Fruit fly (Drosophila melanogaster) whole organism, embryonic: ENCODE results near the gene klar.
A peak's percentile ranks its signal among the peaks of the same experiment; 100 is the strongest.

ENCODE experiments used
- BEAF-32 ChIP-seq: fragments of 200-800 bp; sonication (Bioruptor generic); optimal IDR thresholded peaks from 3 replicates; lab custom pipeline; 2017; ENCODE audit warnings: missing biosample characterization, missing genetic modification characterization, mild to moderate bottlenecking, moderate library complexity, missing genetic modification reagents
- Bteb2 ChIP-seq: fragments of 200-800 bp; sonication (Bioruptor generic); optimal IDR thresholded peaks from 2 replicates; lab custom pipeline; 2016; ENCODE audit warnings: missing biosample characterization, missing genetic modification characterization
- CG11695 ChIP-seq: fragments of 200-800 bp; sonication (Bioruptor generic); IDR thresholded peaks from 3 replicates; pipeline ENCODE4 v1.3.6; 2022; ENCODE audit warnings: missing biosample characterization, missing genetic modification characterization
- CG16779 ChIP-seq: fragments of 200-800 bp; sonication (Bioruptor generic); IDR thresholded peaks from 2 replicates; pipeline ENCODE4 v1.3.6; 2022; ENCODE audit warnings: missing biosample characterization, missing genetic modification characterization
- CG17328 ChIP-seq: fragments of 200-800 bp; sonication (Bioruptor generic); IDR thresholded peaks from 2 replicates; pipeline ENCODE4 v1.3.6; 2022; ENCODE audit warnings: missing biosample characterization, missing genetic modification characterization
- CG18011 ChIP-seq: fragments of 200-800 bp; sonication (Bioruptor generic); optimal IDR thresholded peaks from 2 replicates; lab custom pipeline; 2017; ENCODE audit warnings: missing biosample characterization, missing genetic modification characterization, mild to moderate bottlenecking, moderate library complexity, missing genotype
- CG2129 ChIP-seq: fragments of 200-800 bp; sonication (Bioruptor generic); IDR thresholded peaks from 2 replicates; pipeline ENCODE4 v1.3.6; 2022; ENCODE audit warnings: missing biosample characterization, missing genetic modification characterization; ENCODE audit not compliant: partially characterized antibody
- CG31224 ChIP-seq: fragments of 200-800 bp; sonication (Bioruptor generic); IDR thresholded peaks from 2 replicates; pipeline ENCODE4 v1.3.6; 2022; ENCODE audit warnings: missing biosample characterization, missing genetic modification characterization
- CG32532 ChIP-seq: fragments of 200-800 bp; sonication (Bioruptor generic); IDR thresholded peaks from 2 replicates; pipeline ENCODE4 v1.3.6; 2022; ENCODE audit warnings: missing biosample characterization, missing genetic modification characterization
- CG34422 ChIP-seq: fragments of 200-800 bp; sonication (Bioruptor generic); IDR thresholded peaks from 3 replicates; pipeline ENCODE4 v1.3.6; 2022; ENCODE audit warnings: missing biosample characterization, missing genetic modification characterization
- CG4707 ChIP-seq: fragments of 200-800 bp; sonication (Bioruptor generic); optimal IDR thresholded peaks from 2 replicates; lab custom pipeline; 2018; ENCODE audit warnings: missing biosample characterization, mild to moderate bottlenecking, missing genetic modification characterization, moderate library complexity
- CG4820 ChIP-seq: fragments of 200-800 bp; sonication (Bioruptor generic); optimal IDR thresholded peaks from 3 replicates; lab custom pipeline; 2016; ENCODE audit warnings: missing biosample characterization, missing genetic modification characterization
- CkIIα-i1 ChIP-seq: fragments of 200-800 bp; sonication (Bioruptor generic); IDR thresholded peaks from 2 replicates; pipeline ENCODE4 v1.3.6; 2022; ENCODE audit warnings: missing biosample characterization, missing genetic modification characterization
- D19B ChIP-seq: fragments of 200-800 bp; sonication (Bioruptor generic); optimal IDR thresholded peaks from 2 replicates; lab custom pipeline; 2017; ENCODE audit warnings: missing biosample characterization, mild to moderate bottlenecking, missing genetic modification characterization
- Dip3 ChIP-seq: fragments of 200-800 bp; sonication (Bioruptor generic); optimal IDR thresholded peaks from 3 replicates; lab custom pipeline; 2016; ENCODE audit warnings: missing biosample characterization, missing genetic modification characterization
- Dll ChIP-seq: fragments of 200-800 bp; sonication (Bioruptor generic); IDR thresholded peaks from 4 replicates; pipeline ENCODE4 v1.3.6; 2022; ENCODE audit warnings: missing biosample characterization, missing genetic modification characterization; ENCODE audit not compliant: partially characterized antibody
- Ets65A ChIP-seq: fragments of 200-800 bp; sonication (Bioruptor generic); peaks from one replicate; lab custom pipeline; 2016; ENCODE audit warnings: missing biosample characterization, missing genetic modification characterization
- Ets97D ChIP-seq: fragments of 200-800 bp; sonication (Bioruptor generic); optimal IDR thresholded peaks from 3 replicates; lab custom pipeline; 2016; ENCODE audit warnings: missing biosample characterization, missing genetic modification characterization
- Fer2 ChIP-seq: fragments of 200-800 bp; sonication (Bioruptor generic); optimal IDR thresholded peaks from 2 replicates; lab custom pipeline; 2018; ENCODE audit warnings: missing biosample characterization, mild to moderate bottlenecking, missing genetic modification characterization, moderate library complexity
- Gug ChIP-seq: fragments of 200-800 bp; sonication (Bioruptor generic); IDR thresholded peaks from 4 replicates; pipeline ENCODE4 v1.3.6; 2022; ENCODE audit warnings: missing biosample characterization, missing genetic modification characterization
- H15 ChIP-seq: fragments of 200-800 bp; sonication (Bioruptor generic); IDR thresholded peaks from 3 replicates; pipeline ENCODE4 v1.3.6; 2022; ENCODE audit warnings: missing biosample characterization, missing genetic modification characterization
- HHEX ChIP-seq: fragments of 200-800 bp; sonication (Bioruptor generic); optimal IDR thresholded peaks from 3 replicates; lab custom pipeline; 2017; ENCODE audit warnings: missing biosample characterization, mild to moderate bottlenecking, missing genetic modification characterization, missing genetic modification reagents
- HLHmδ ChIP-seq: fragments of 200-800 bp; sonication (Bioruptor generic); optimal IDR thresholded peaks from 2 replicates; lab custom pipeline; 2018; ENCODE audit warnings: missing biosample characterization, mild to moderate bottlenecking, missing genetic modification characterization, moderate library complexity
- Hmr ChIP-seq: fragments of 200-800 bp; sonication (Bioruptor generic); optimal IDR thresholded peaks from 3 replicates; lab custom pipeline; 2017; ENCODE audit warnings: mild to moderate bottlenecking, missing biosample characterization, missing genetic modification reagents, missing genetic modification characterization
- Jarid2 ChIP-seq: fragments of 200-800 bp; sonication (Bioruptor generic); optimal IDR thresholded peaks from 3 replicates; lab custom pipeline; 2017; ENCODE audit warnings: mild to moderate bottlenecking, missing biosample characterization, missing genetic modification reagents, missing genetic modification characterization
- NC2β ChIP-seq: fragments of 200-800 bp; sonication (Bioruptor generic); optimal IDR thresholded peaks from 2 replicates; lab custom pipeline; 2016; ENCODE audit warnings: missing biosample characterization, missing genetic modification characterization
- Optix ChIP-seq: fragments of 200-800 bp; sonication (Bioruptor generic); IDR thresholded peaks from 3 replicates; pipeline ENCODE4 v1.3.6; 2022; ENCODE audit warnings: missing biosample characterization, missing genetic modification characterization
- Ptx1 ChIP-seq: fragments of 200-800 bp; sonication (Bioruptor generic); IDR thresholded peaks from 2 replicates; pipeline ENCODE4 v1.3.6; 2022; ENCODE audit warnings: missing biosample characterization, missing genetic modification characterization
- Sin3A ChIP-seq: fragments of >200 bp; optimal IDR thresholded peaks from 2 replicates; lab custom pipeline; 2018
- Xbp1 ChIP-seq: fragments of 200-800 bp; sonication (Bioruptor generic); optimal IDR thresholded peaks from 3 replicates; lab custom pipeline; 2016; ENCODE audit warnings: missing biosample characterization, mild to moderate bottlenecking, missing genetic modification characterization
- crc ChIP-seq: fragments of 200-800 bp; sonication (Bioruptor generic); optimal IDR thresholded peaks from 2 replicates; lab custom pipeline; 2016; ENCODE audit warnings: missing biosample characterization, missing genetic modification characterization
- dan ChIP-seq: fragments of 200-800 bp; sonication (Bioruptor generic); IDR thresholded peaks from 2 replicates; pipeline ENCODE4 v1.3.6; 2022; ENCODE audit warnings: missing biosample characterization, missing genetic modification characterization
- dati ChIP-seq: fragments of 200-800 bp; sonication (Bioruptor generic); IDR thresholded peaks from 2 replicates; pipeline ENCODE4 v1.3.6; 2022; ENCODE audit warnings: missing biosample characterization, missing genetic modification characterization
- dmrt11E ChIP-seq: fragments of 200-800 bp; sonication (Bioruptor generic); optimal IDR thresholded peaks from 3 replicates; lab custom pipeline; 2018; ENCODE audit warnings: missing biosample characterization, mild to moderate bottlenecking, missing genetic modification characterization, moderate library complexity
- ewg ChIP-seq: fragments of 200-800 bp; sonication (Bioruptor generic); optimal IDR thresholded peaks from 3 replicates; lab custom pipeline; 2017; ENCODE audit warnings: mild to moderate bottlenecking, missing biosample characterization, missing genetic modification reagents, missing genetic modification characterization
- fd96Cb ChIP-seq: fragments of 200-800 bp; sonication (Bioruptor generic); optimal IDR thresholded peaks from 2 replicates; lab custom pipeline; 2018; ENCODE audit warnings: missing biosample characterization, mild to moderate bottlenecking, missing genetic modification characterization, moderate library complexity
- hb ChIP-seq: fragments of 200-800 bp; sonication (Bioruptor generic); IDR thresholded peaks from 3 replicates; pipeline ENCODE4 v1.3.6; 2022; ENCODE audit warnings: missing biosample characterization, missing genetic modification characterization; ENCODE audit not compliant: partially characterized antibody
- ken ChIP-seq: fragments of 200-800 bp; sonication (Bioruptor generic); IDR thresholded peaks from 3 replicates; pipeline ENCODE4 v1.3.6; 2022; ENCODE audit warnings: missing biosample characterization, missing genetic modification characterization
- kni ChIP-seq: fragments of 200-800 bp; sonication (Bioruptor generic); optimal IDR thresholded peaks from 3 replicates; lab custom pipeline; 2017; ENCODE audit warnings: mild to moderate bottlenecking, missing biosample characterization, missing genetic modification reagents, missing genetic modification characterization
- lola ChIP-seq, 3 experiments: fragments of >200 bp in 2 of 3; fragments of 200-800 bp in 1 of 3; sonication (Bioruptor generic) in 1 of 3; optimal IDR thresholded peaks; 2 replicates each; lab custom pipeline; 2017 to 2019; ENCODE audit warnings: missing biosample characterization in 3 of 3, missing genetic modification characterization in 3 of 3, mild to moderate bottlenecking in 1 of 3, moderate library complexity in 1 of 3
- pita ChIP-seq: fragments of 200-800 bp; sonication (Bioruptor generic); optimal IDR thresholded peaks from 2 replicates; lab custom pipeline; 2017; ENCODE audit warnings: missing biosample characterization, mild to moderate bottlenecking, missing genetic modification characterization
- row ChIP-seq: fragments of 200-800 bp; sonication (Bioruptor generic); IDR thresholded peaks from 3 replicates; pipeline ENCODE4 v1.3.6; 2022; ENCODE audit warnings: missing biosample characterization, missing genetic modification characterization
- sens ChIP-seq: fragments of 200-800 bp; sonication (Bioruptor generic); peaks from one replicate; lab custom pipeline; 2016; ENCODE audit warnings: missing biosample characterization, missing genetic modification characterization
- slou ChIP-seq: fragments of 200-800 bp; sonication (Bioruptor generic); optimal IDR thresholded peaks from 3 replicates; lab custom pipeline; 2016; ENCODE audit warnings: missing biosample characterization, missing genetic modification characterization
- tgo ChIP-seq: fragments of 200-800 bp; sonication (Bioruptor generic); IDR thresholded peaks from 3 replicates; pipeline ENCODE4 v1.3.6; 2022; ENCODE audit warnings: missing biosample characterization, missing genetic modification characterization
- tin ChIP-seq: fragments of 200-800 bp; sonication (Bioruptor generic); optimal IDR thresholded peaks from 3 replicates; lab custom pipeline; 2016; ENCODE audit warnings: missing biosample characterization, missing genetic modification characterization
- tio ChIP-seq: fragments of 200-800 bp; sonication (Bioruptor generic); optimal IDR thresholded peaks from 2 replicates; lab custom pipeline; 2017; ENCODE audit warnings: missing biosample characterization, missing genetic modification characterization, inconsistent platforms
- tna ChIP-seq: fragments of 200-800 bp; sonication (Bioruptor generic); IDR thresholded peaks from 2 replicates; pipeline ENCODE4 v1.3.6; 2022; ENCODE audit warnings: missing biosample characterization, missing genetic modification characterization; ENCODE audit not compliant: partially characterized antibody
- toy ChIP-seq: fragments of 200-800 bp; sonication (Bioruptor generic); IDR thresholded peaks from 2 replicates; pipeline ENCODE4 v1.3.6; 2022; ENCODE audit warnings: missing biosample characterization, missing genetic modification characterization
- ttk ChIP-seq: fragments of 200-800 bp; sonication (Bioruptor generic); IDR thresholded peaks from 2 replicates; pipeline ENCODE4 v2.1.2; 2022; ENCODE audit warnings: missing biosample characterization, missing genetic modification characterization
- unc-4 ChIP-seq: fragments of 200-800 bp; sonication (Bioruptor generic); IDR thresholded peaks from 2 replicates; pipeline ENCODE4 v1.3.6; 2022; ENCODE audit warnings: missing biosample characterization, missing genetic modification characterization; ENCODE audit not compliant: partially characterized antibody

Gene klar

dm6 chr3L:533807-534206, 6.6 kb downstream of the klar start (continued):
- no peak for TF ChIP-seq CG4820 (GFP tag; lab: Kevin White, UChicago)
- no peak for TF ChIP-seq Jarid2 (GFP tag; lab: Kevin White, UChicago)
- TF ChIP-seq dati (GFP tag; lab: Robert Waterston, UW): no peak
- TF ChIP-seq Fer2 (tag; lab: Kevin White, UChicago): no peak
- 0 out of 2 replicates have a peak, but pooled peaks have one; percentile 27 for TF ChIP-seq Ptx1 (GFP tag; lab: Robert Waterston, UW)
- TF ChIP-seq Dip3 (GFP tag; lab: Kevin White, UChicago): no peak
- TF ChIP-seq Optix (GFP tag; lab: Robert Waterston, UW): no peak
- no peak for TF ChIP-seq CkIIα-i1 (GFP tag; lab: Robert Waterston, UW)
- 0 out of 4 replicates have a peak, but pooled peaks have one; percentile 1 for TF ChIP-seq Gug
- TF ChIP-seq CG31224 (GFP tag; lab: Robert Waterston, UW): no peak
- 0 out of 3 replicates have a peak, but pooled peaks have one; percentile 35 for TF ChIP-seq tgo (GFP tag; lab: Robert Waterston, UW)
- no peak for TF ChIP-seq slou (GFP tag; lab: Kevin White, UChicago)
- no peak for TF ChIP-seq D19B (GFP tag; lab: Kevin White, UChicago)
- TF ChIP-seq pita: no peak
- TF ChIP-seq crc (GFP tag; lab: Kevin White, UChicago): no peak
- TF ChIP-seq tio: no peak
- peak; percentile 4 for TF ChIP-seq Xbp1 (GFP tag; lab: Kevin White, UChicago)
- peak; percentile 42 for TF ChIP-seq BEAF-32
- 0 out of 2 replicates have a peak, but pooled peaks have one; percentile 13 for TF ChIP-seq ttk
- no peak for TF ChIP-seq NC2β (GFP tag; lab: Kevin White, UChicago)
- no peak for TF ChIP-seq dan (GFP tag; lab: Robert Waterston, UW)
- no peak for TF ChIP-seq Sin3A (lab: Kevin White, UChicago)
- TF ChIP-seq Dll (GFP tag; lab: Robert Waterston, UW): peak; percentile 81
- peak; percentile 43; the same call in 1 of the 2 replicates for TF ChIP-seq CG17328 (GFP tag; lab: Robert Waterston, UW)
- no peak for TF ChIP-seq Ets97D (GFP tag; lab: Kevin White, UChicago)
- TF ChIP-seq CG16779: no peak
- TF ChIP-seq kni (GFP tag; lab: Kevin White, UChicago): no peak
- peak; percentile 28; the same call in 1 of the 2 replicates for TF ChIP-seq CG32532 (GFP tag; lab: Robert Waterston, UW)
- TF ChIP-seq ewg (GFP tag; lab: Kevin White, UChicago): no peak
- TF ChIP-seq Hmr: no peak
- TF ChIP-seq fd96Cb (tag; lab: Kevin White, UChicago): no peak
- TF ChIP-seq dmrt11E (tag; lab: Kevin White, UChicago): peak; percentile 14
- no peak for TF ChIP-seq toy (GFP tag; lab: Robert Waterston, UW)
- 0 out of 2 replicates have a peak, but pooled peaks have one; percentile 27 for TF ChIP-seq CG2129 (GFP tag; lab: Robert Waterston, UW)
- TF ChIP-seq HLHmδ (GFP tag; lab: Kevin White, UChicago): no peak
- TF ChIP-seq tna (GFP tag; lab: Robert Waterston, UW): no peak
- no peak for TF ChIP-seq tin
- TF ChIP-seq CG11695 (GFP tag; lab: Robert Waterston, UW): peak; percentile 52; the same call in 1 of the 3 replicates
- peak; percentile 70 for TF ChIP-seq sens
- peak; percentile 46; the same call in 1 of the 2 replicates for TF ChIP-seq unc-4 (GFP tag; lab: Robert Waterston, UW)
- TF ChIP-seq CG34422 (GFP tag; lab: Robert Waterston, UW): 0 out of 3 replicates have a peak, but pooled peaks have one; percentile 20
- no peak for TF ChIP-seq Bteb2
- no peak for TF ChIP-seq Ets65A (GFP tag; lab: Kevin White, UChicago)
- no peak for TF ChIP-seq ken (GFP tag; lab: Robert Waterston, UW)
- no peak for TF ChIP-seq HHEX (GFP tag; lab: Kevin White, UChicago)
- TF ChIP-seq CG18011 (GFP tag; lab: Kevin White, UChicago): no peak
- TF ChIP-seq hb (GFP tag; lab: Robert Waterston, UW): no peak
- TF ChIP-seq row (GFP tag; lab: Robert Waterston, UW): peak; percentile 59
- peak in 1 of 3 experiments; percentile 33 for TF ChIP-seq lola (GFP tag; optimal IDR thresholded peaks at IDR 0.05; lab: Kevin White, UChicago)
- no peak for TF ChIP-seq CG4707
- peak; percentile 20; the same call in 1 of the 3 replicates for TF ChIP-seq H15 (GFP tag; lab: Robert Waterston, UW)
